Worm (Caenorhabditis elegans) whole organism, L2 larva: ENCODE measurements around the gene gly-5.

Experiments
- C34F6.9 ChIP-seq: fragments of 150-350 bp; optimal IDR thresholded peaks from 2 replicates; lab custom pipeline; 2014; ENCODE audit warnings: missing biosample characterization, missing genetic modification characterization
- F13H6.1 ChIP-seq: sonication (generic microtip); optimal IDR thresholded peaks from 2 replicates; lab custom pipeline; 2016; ENCODE audit warnings: missing genetic modification characterization, missing compliant biosample characterization
- R02D3.7 ChIP-seq: fragments of 150-350 bp; optimal IDR thresholded peaks from 2 replicates; lab custom pipeline; 2014; ENCODE audit warnings: missing biosample characterization, missing genetic modification characterization
- Y55F3AM.14 ChIP-seq: fragments of 200-800 bp; sonication (Bioruptor generic); optimal IDR thresholded peaks from 2 replicates; lab custom pipeline; 2018; ENCODE audit warnings: mild to moderate bottlenecking, missing genetic modification characterization, missing compliant biosample characterization
- ZK546.5 ChIP-seq: sonication (generic microtip); optimal IDR thresholded peaks from 2 replicates; lab custom pipeline; 2017; ENCODE audit warnings: missing biosample characterization, missing genetic modification characterization
- alr-1 ChIP-seq: fragments of 150-350 bp; optimal IDR thresholded peaks from 2 replicates; lab custom pipeline; 2014; ENCODE audit warnings: missing biosample characterization, missing genetic modification characterization
- ama-1 ChIP-seq: fragments of 150-350 bp; optimal IDR thresholded peaks from 2 replicates; lab custom pipeline; 2018; ENCODE audit warnings: inconsistent platforms
- ceh-82 ChIP-seq: fragments of 150-350 bp; optimal IDR thresholded peaks from 2 replicates; lab custom pipeline; 2014; ENCODE audit warnings: missing biosample characterization, missing genetic modification characterization
- crh-2 ChIP-seq: sonication (generic microtip); optimal IDR thresholded peaks from 2 replicates; lab custom pipeline; 2017; ENCODE audit warnings: missing biosample characterization, missing genetic modification characterization
- elt-1 ChIP-seq: fragments of 150-350 bp; optimal IDR thresholded peaks from 2 replicates; lab custom pipeline; 2014; ENCODE audit warnings: missing biosample characterization, missing genetic modification characterization
- elt-3 ChIP-seq: sonication (generic microtip); optimal IDR thresholded peaks from 2 replicates; lab custom pipeline; 2017; ENCODE audit warnings: missing biosample characterization, missing genetic modification characterization
- fos-1 ChIP-seq: fragments of 150-350 bp; optimal IDR thresholded peaks from 2 replicates; lab custom pipeline; 2014; ENCODE audit warnings: missing biosample characterization, missing genetic modification characterization
- gmeb-1 ChIP-seq: fragments of 150-350 bp; optimal IDR thresholded peaks from 2 replicates; lab custom pipeline; 2014; ENCODE audit warnings: missing biosample characterization, missing genetic modification characterization
- lin-11 ChIP-seq: fragments of 150-350 bp; sonication (generic microtip); optimal IDR thresholded peaks from 2 replicates; lab custom pipeline; 2014; ENCODE audit warnings: missing biosample characterization, missing genetic modification characterization, inconsistent platforms, mixed read lengths
- lin-13 ChIP-seq: fragments of 150-350 bp; optimal IDR thresholded peaks from 2 replicates; lab custom pipeline; 2014; ENCODE audit warnings: missing biosample characterization, missing genetic modification reagents, missing genetic modification characterization
- lin-39 ChIP-seq: fragments of 150-350 bp; optimal IDR thresholded peaks from 2 replicates; lab custom pipeline; 2014; ENCODE audit warnings: missing biosample characterization, missing genetic modification reagents, missing genetic modification characterization
- mab-5 ChIP-seq: fragments of 150-350 bp; optimal IDR thresholded peaks from 2 replicates; lab custom pipeline; 2014; ENCODE audit warnings: missing biosample characterization, missing genetic modification characterization
- mbf-1 ChIP-seq: sonication (generic microtip); optimal IDR thresholded peaks from 2 replicates; lab custom pipeline; 2017; ENCODE audit warnings: missing biosample characterization, missing genetic modification characterization
- mdl-1 ChIP-seq, 2 experiments: fragments of 150-350 bp in 1 of 2; sonication (generic microtip) in 1 of 2; optimal IDR thresholded peaks; 2 replicates each; lab custom pipeline; 2017; ENCODE audit warnings: missing biosample characterization in 2 of 2, missing genetic modification characterization in 2 of 2
- nhr-10 ChIP-seq: sonication (generic microtip); optimal IDR thresholded peaks from 2 replicates; lab custom pipeline; 2017; ENCODE audit warnings: missing biosample characterization, missing genetic modification characterization
- nhr-11 ChIP-seq: fragments of 150-350 bp; optimal IDR thresholded peaks from 2 replicates; lab custom pipeline; 2014; ENCODE audit warnings: missing biosample characterization, missing genetic modification characterization
- nhr-12 ChIP-seq: fragments of 150-350 bp; optimal IDR thresholded peaks from 2 replicates; lab custom pipeline; 2014; ENCODE audit warnings: missing biosample characterization, missing genetic modification characterization
- nhr-129 ChIP-seq: fragments of 150-350 bp; optimal IDR thresholded peaks from 2 replicates; lab custom pipeline; 2014; ENCODE audit warnings: missing biosample characterization, missing genetic modification characterization
- nhr-237 ChIP-seq: fragments of 150-350 bp; optimal IDR thresholded peaks from 2 replicates; lab custom pipeline; 2014; ENCODE audit warnings: missing biosample characterization, missing genetic modification characterization
- nhr-25 ChIP-seq: fragments of 150-350 bp; sonication (generic microtip); optimal IDR thresholded peaks from 3 replicates; lab custom pipeline; 2014; ENCODE audit warnings: missing biosample characterization, missing genetic modification characterization
- peb-1 ChIP-seq: fragments of 150-350 bp; optimal IDR thresholded peaks from 2 replicates; lab custom pipeline; 2014; ENCODE audit warnings: missing biosample characterization, missing genetic modification characterization
- sem-4 ChIP-seq: fragments of 150-350 bp; optimal IDR thresholded peaks from 2 replicates; lab custom pipeline; 2014; ENCODE audit warnings: missing biosample characterization, missing genetic modification reagents, missing genetic modification characterization
- sma-3 ChIP-seq: sonication (generic microtip); optimal IDR thresholded peaks from 2 replicates; lab custom pipeline; 2016; ENCODE audit warnings: missing genetic modification reagents, missing genetic modification characterization, missing compliant biosample characterization
- sma-9 ChIP-seq, 2 experiments: fragments of 150-350 bp in 1 of 2; sonication (generic microtip) in 1 of 2; optimal IDR thresholded peaks; 2 replicates each; lab custom pipeline; 2014 to 2016; ENCODE audit warnings: missing genetic modification characterization in 2 of 2, mild to moderate bottlenecking in 1 of 2, missing biosample characterization in 1 of 2, missing compliant biosample characterization in 1 of 2, missing genetic modification reagents in 1 of 2, moderate library complexity in 1 of 2
- snpc-4 ChIP-seq: fragments of 150-350 bp; optimal IDR thresholded peaks from 2 replicates; lab custom pipeline; 2014; ENCODE audit warnings: missing biosample characterization, missing genetic modification characterization
- unc-39 ChIP-seq: fragments of 150-350 bp; optimal IDR thresholded peaks from 2 replicates; lab custom pipeline; 2014; ENCODE audit warnings: missing biosample characterization, missing genetic modification characterization
- unc-55 ChIP-seq: fragments of 150-350 bp; sonication (generic microtip); optimal IDR thresholded peaks from 3 replicates; lab custom pipeline; 2014; ENCODE audit warnings: missing biosample characterization, missing genetic modification reagents, missing genetic modification characterization
- unc-62 ChIP-seq: fragments of 150-350 bp; optimal IDR thresholded peaks from 2 replicates; lab custom pipeline; 2014; ENCODE audit warnings: missing biosample characterization, missing genetic modification reagents, missing genetic modification characterization
- ztf-11 ChIP-seq: sonication (generic microtip); optimal IDR thresholded peaks from 2 replicates; lab custom pipeline; 2017; ENCODE audit warnings: missing biosample characterization, missing genetic modification characterization
- ztf-4 ChIP-seq: fragments of 150-350 bp; optimal IDR thresholded peaks from 2 replicates; lab custom pipeline; 2014; ENCODE audit warnings: missing biosample characterization, missing genetic modification characterization

The gly-5 gene

ce11 chrIII:13153517-13153916 lies 33.7 kb upstream of the gly-5 start, which contains the start of gene abce-1:
abce-1 (plus strand) TSS chrIII:13153817.
- no peak for TF ChIP-seq elt-1 (tag; lab: Kevin White, UChicago)
- no peak for TF ChIP-seq nhr-237
- no peak for TF ChIP-seq mbf-1 (tag; lab: Kevin White, UChicago)
- TF ChIP-seq elt-3 (tag; lab: Kevin White, UChicago), result no peak
- no peak for TF ChIP-seq nhr-129
- no peak for TF ChIP-seq sma-3 (GFP tag; lab: Kevin White, UChicago)
- no peak for TF ChIP-seq nhr-25

DNA sequence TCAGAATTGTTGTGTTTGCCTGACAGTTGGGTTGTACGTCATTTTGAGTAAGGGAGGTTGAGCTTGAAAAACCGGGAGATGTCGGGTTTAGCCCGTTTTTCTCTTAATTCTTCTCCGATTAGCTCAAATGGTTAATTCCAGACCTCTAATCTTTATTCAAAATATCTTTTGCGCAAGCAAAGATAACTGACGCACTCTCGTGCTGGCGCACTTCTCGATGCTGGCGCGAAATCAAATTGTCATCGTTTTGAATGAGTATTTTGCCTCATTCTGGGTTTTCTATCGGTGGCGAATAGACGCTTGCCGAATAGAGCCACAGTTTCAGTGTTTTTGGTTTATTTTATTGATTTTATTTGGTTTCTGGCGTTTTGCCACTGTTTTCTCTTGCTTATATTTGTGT lies 26.6 kb upstream of the gly-5 start:
- TF ChIP-seq unc-55 (GFP tag; lab: Kevin White, UChicago) (peak; percentile 2), gmeb-1 (peak; percentile 17), alr-1 (tag; lab: Kevin White, UChicago) (no peak)

- TF ChIP-seq nhr-237, result no peak
- no peak for TF ChIP-seq mdl-1 (tag; optimal IDR thresholded peaks at IDR 0.05; lab: Kevin White, UChicago)
- TF ChIP-seq lin-11 (tag; lab: Kevin White, UChicago), result no peak
- no peak for TF ChIP-seq unc-55 (GFP tag; lab: Kevin White, UChicago)
- no peak for TF ChIP-seq elt-1 (tag; lab: Kevin White, UChicago)
- TF ChIP-seq nhr-129, result no peak
- TF ChIP-seq nhr-11, result no peak
- TF ChIP-seq nhr-25, result no peak
- TF ChIP-seq crh-2, result no peak
- TF ChIP-seq, all 48 proteins: peak for 0
Observed at ce11 chrIII:13164902-13165301, 22.3 kb upstream of the gly-5 start.

- TF ChIP-seq ztf-4 (tag; lab: Kevin White, UChicago), result no peak
- TF ChIP-seq sem-4, result no peak
- TF ChIP-seq lin-39 (tag; lab: Kevin White, UChicago), result no peak
- no peak for TF ChIP-seq sma-9 (GFP tag; optimal IDR thresholded peaks at IDR 0.05; lab: Kevin White, UChicago)
- no peak for TF ChIP-seq sma-9 (tag; optimal IDR thresholded peaks at IDR 0.05; lab: Kevin White, UChicago)
- TF ChIP-seq peb-1 (tag; lab: Kevin White, UChicago), result no peak
- TF ChIP-seq unc-39, result no peak
- no peak for TF ChIP-seq F13H6.1 (tag; lab: Kevin White, UChicago)
- TF ChIP-seq nhr-237, result no peak
- TF ChIP-seq ZK546.5 (tag; lab: Kevin White, UChicago), result no peak
- no peak for TF ChIP-seq nhr-129
- TF ChIP-seq alr-1 (tag; lab: Kevin White, UChicago), result no peak
- no peak for TF ChIP-seq lin-11 (tag; lab: Kevin White, UChicago)
- no peak for TF ChIP-seq elt-3 (tag; lab: Kevin White, UChicago)
- TF ChIP-seq lin-13 (GFP tag; lab: Kevin White, UChicago), result no peak
- no peak for TF ChIP-seq nhr-10 (tag; lab: Kevin White, UChicago)
- no peak for TF ChIP-seq ama-1
- TF ChIP-seq nhr-25, result no peak
- TF ChIP-seq unc-62, result no peak
- TF ChIP-seq crh-2, result no peak
- no peak for TF ChIP-seq mab-5 (tag; lab: Kevin White, UChicago)
Observed at ce11 chrIII:13169464-13169966, 17.7 kb upstream of the gly-5 start, which contains the start of the genes snpc-1.2 and Y39E4B.5. snpc-1.2 (minus strand) TSS chrIII:13169541. Y39E4B.5 (plus strand) TSS chrIII:13169916.

DNA sequence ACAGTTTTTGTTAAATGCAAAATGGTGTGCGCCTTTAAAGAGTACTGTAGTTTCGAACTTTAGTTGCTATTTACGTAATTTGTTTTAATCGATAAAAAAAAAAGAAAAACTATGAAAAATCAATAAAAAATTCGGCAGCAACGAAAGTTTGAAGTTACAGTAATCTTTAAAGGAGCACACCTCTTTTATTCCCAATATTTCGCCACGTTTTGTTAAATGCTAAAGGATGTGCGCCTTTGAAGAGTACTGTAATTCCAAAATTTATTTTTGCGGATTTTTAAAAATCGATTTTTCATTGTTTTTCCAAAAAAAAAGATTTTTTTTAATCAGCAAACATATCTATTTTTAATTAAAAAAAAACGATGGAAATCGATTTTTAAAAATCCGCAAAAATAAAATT lies 13.5 kb upstream of the gly-5 start:
- TF ChIP-seq mab-5 (tag; lab: Kevin White, UChicago) (no peak), R02D3.7 (tag; lab: Kevin White, UChicago) (no peak), C34F6.9 (tag; lab: Kevin White, UChicago) (no peak), unc-55 (GFP tag; lab: Kevin White, UChicago) (no peak), lin-39 (tag; lab: Kevin White, UChicago) (no peak), ceh-82 (tag; lab: Kevin White, UChicago) (no peak), lin-13 (GFP tag; lab: Kevin White, UChicago) (no peak), crh-2 (no peak), nhr-10 (tag; lab: Kevin White, UChicago) (no peak), snpc-4 (no peak), gmeb-1 (no peak), unc-62 (no peak), nhr-12 (no peak), nhr-25 (no peak), ztf-11 (tag; lab: Kevin White, UChicago) (no peak), alr-1 (tag; lab: Kevin White, UChicago) (no peak), fos-1 (tag; lab: Kevin White, UChicago) (no peak), Y55F3AM.14 (GFP tag; lab: Kevin White, UChicago) (no peak), elt-1 (tag; lab: Kevin White, UChicago) (no peak), peb-1 (tag; lab: Kevin White, UChicago) (no peak)
- TF ChIP-seq, all 48 proteins: peak for 0
